Worm (Caenorhabditis elegans) whole organism, L4 larva: Measurements from ENCODE around the gene T26A8.3.

ENCODE experiments used
- F10B5.3 ChIP-seq: sonication (generic microtip); optimal IDR thresholded peaks from 2 replicates; lab custom pipeline; 2016; ENCODE audit warnings: mild to moderate bottlenecking, missing genetic modification characterization, missing compliant biosample characterization
- F26F4.8 ChIP-seq: fragments of 200-800 bp; sonication (Bioruptor generic); conservative IDR thresholded peaks from 2 replicates; pipeline ENCODE4 v1.3.6; 2022; ENCODE audit warnings: missing genetic modification characterization, missing compliant biosample characterization
- F37D6.2 ChIP-seq: sonication (generic microtip); optimal IDR thresholded peaks from 2 replicates; lab custom pipeline; 2016; ENCODE audit warnings: mild to moderate bottlenecking, missing genetic modification characterization, missing compliant biosample characterization
- T20F7.1 ChIP-seq: fragments of 200-800 bp; sonication (Bioruptor generic); optimal IDR thresholded peaks from 2 replicates; lab custom pipeline; 2018; ENCODE audit warnings: mild to moderate bottlenecking, missing genetic modification characterization, missing compliant biosample characterization
- T26A8.4 ChIP-seq: fragments of 200-800 bp; sonication (Bioruptor generic); IDR thresholded peaks from 2 replicates; pipeline ENCODE4 v1.3.6; 2022; ENCODE audit warnings: missing genetic modification characterization, missing compliant biosample characterization
- Y105C5A.15 ChIP-seq: fragments of 200-800 bp; sonication (Bioruptor generic); IDR thresholded peaks from 2 replicates; pipeline ENCODE4 v1.3.6; 2022; ENCODE audit warnings: missing genetic modification characterization, missing compliant biosample characterization
- ZK546.5 ChIP-seq, 2 experiments: sonication (generic microtip); optimal IDR thresholded peaks; 2 replicates each; lab custom pipeline; 2017; ENCODE audit warnings: missing biosample characterization in 2 of 2, missing genetic modification characterization in 2 of 2
- aha-1 ChIP-seq: fragments of 150-350 bp; peaks from one replicate; lab custom pipeline; 2014; ENCODE audit warnings: missing biosample characterization, missing genetic modification characterization
- aly-2 ChIP-seq: sonication (generic microtip); optimal IDR thresholded peaks from 2 replicates; lab custom pipeline; 2018; ENCODE audit warnings: missing biosample characterization, missing genetic modification characterization
- arid-1 ChIP-seq: fragments of 200-800 bp; sonication (Bioruptor generic); conservative IDR thresholded peaks from 2 replicates; pipeline ENCODE4 v1.3.6; 2022; ENCODE audit warnings: missing genetic modification reagents, missing genetic modification characterization, missing compliant biosample characterization
- ceh-20 ChIP-seq: fragments of 200-800 bp; sonication (Bioruptor generic); IDR thresholded peaks from 2 replicates; pipeline ENCODE4 v1.3.6; 2022; ENCODE audit warnings: missing genetic modification reagents, missing genetic modification characterization, missing compliant biosample characterization
- ceh-32 ChIP-seq: sonication (generic microtip); optimal IDR thresholded peaks from 2 replicates; lab custom pipeline; 2016; ENCODE audit warnings: mild to moderate bottlenecking, missing genetic modification characterization, missing compliant biosample characterization; ENCODE audit not compliant: poor library complexity
- ceh-44 ChIP-seq: fragments of 200-800 bp; sonication (Bioruptor generic); IDR thresholded peaks from 2 replicates; pipeline ENCODE4 v1.3.6; 2022; ENCODE audit warnings: missing genetic modification reagents, missing genetic modification characterization, missing compliant biosample characterization
- ceh-62 ChIP-seq: sonication (generic microtip); optimal IDR thresholded peaks from 2 replicates; lab custom pipeline; 2017; ENCODE audit warnings: missing biosample characterization, missing genetic modification characterization
- cey-2 ChIP-seq: sonication (generic microtip); optimal IDR thresholded peaks from 3 replicates; lab custom pipeline; 2017; ENCODE audit warnings: missing genetic modification characterization, mild to moderate bottlenecking, missing compliant biosample characterization, antibody characterized with exemption, borderline replicate concordance; ENCODE audit not compliant: insufficient read depth
- ctbp-1 ChIP-seq: fragments of 200-800 bp; sonication (Bioruptor generic); IDR thresholded peaks from 2 replicates; pipeline ENCODE4 v1.3.6; 2022; ENCODE audit warnings: missing genetic modification reagents, missing genetic modification characterization, missing compliant biosample characterization
- daf-16 ChIP-seq, 3 experiments: sonication (generic microtip); optimal IDR thresholded peaks; 2 replicates each; lab custom pipeline; 2016 to 2017; ENCODE audit warnings: missing genetic modification characterization in 3 of 3, missing genetic modification reagents in 3 of 3, mild to moderate bottlenecking in 2 of 3, missing compliant biosample characterization in 2 of 3, missing biosample characterization in 1 of 3, moderate library complexity in 1 of 3
- dmd-6 ChIP-seq: fragments of 200-800 bp; sonication (Bioruptor generic); IDR thresholded peaks from 2 replicates; pipeline ENCODE4 v1.3.6; 2022; ENCODE audit warnings: missing genetic modification reagents, missing genetic modification characterization, missing compliant biosample characterization
- dve-1 ChIP-seq: sonication (generic microtip); optimal IDR thresholded peaks from 2 replicates; lab custom pipeline; 2017; ENCODE audit warnings: antibody characterized with exemption, mild to moderate bottlenecking, missing genetic modification characterization, missing compliant biosample characterization; ENCODE audit not compliant: insufficient read depth
- hlh-30 ChIP-seq: sonication (generic microtip); optimal IDR thresholded peaks from 2 replicates; lab custom pipeline; 2017; ENCODE audit warnings: antibody characterized with exemption, mild to moderate bottlenecking, missing genetic modification characterization, missing compliant biosample characterization; ENCODE audit not compliant: insufficient read depth
- lim-7 ChIP-seq: fragments of 200-800 bp; sonication (Bioruptor generic); IDR thresholded peaks from 2 replicates; pipeline ENCODE4 v1.3.6; 2022; ENCODE audit warnings: missing genetic modification characterization, missing compliant biosample characterization
- lin-13 ChIP-seq: fragments of 150-350 bp; optimal IDR thresholded peaks from 2 replicates; lab custom pipeline; 2014; ENCODE audit warnings: missing biosample characterization, missing genetic modification reagents, missing genetic modification characterization
- lin-29 ChIP-seq: fragments of 200-800 bp; sonication (Bioruptor generic); IDR thresholded peaks from 2 replicates; pipeline ENCODE4 v1.3.6; 2022; ENCODE audit warnings: missing genetic modification reagents, missing genetic modification characterization, missing compliant biosample characterization
- lin-38 ChIP-seq: fragments of 200-800 bp; sonication (Bioruptor generic); IDR thresholded peaks from 2 replicates; pipeline ENCODE4 v1.3.6; 2022; ENCODE audit warnings: missing genetic modification reagents, missing genetic modification characterization, missing compliant biosample characterization
- lir-3 ChIP-seq: sonication (generic microtip); optimal IDR thresholded peaks from 2 replicates; lab custom pipeline; 2016; ENCODE audit warnings: mild to moderate bottlenecking, missing genetic modification characterization, missing compliant biosample characterization
- lsy-2 ChIP-seq, 2 experiments: fragments of 150-350 bp in 1 of 2; sonication (generic microtip) in 1 of 2; optimal IDR thresholded peaks; 2 replicates each; lab custom pipeline; 2014 to 2017; ENCODE audit warnings: missing biosample characterization in 2 of 2, missing genetic modification characterization in 2 of 2
- madf-5 ChIP-seq, 2 experiments: fragments of 200-800 bp; sonication (Bioruptor generic); IDR thresholded peaks; 2 replicates each; pipeline ENCODE4 v1.3.6; 2022; ENCODE audit warnings: missing compliant biosample characterization in 2 of 2, missing genetic modification characterization in 2 of 2
- mdt-29 ChIP-seq: fragments of 200-800 bp; sonication (Bioruptor generic); IDR thresholded peaks from 2 replicates; pipeline ENCODE4 v1.3.6; 2022; ENCODE audit warnings: missing genetic modification reagents, missing genetic modification characterization, missing compliant biosample characterization
- mep-1 ChIP-seq: fragments of 150-350 bp; sonication (generic microtip); optimal IDR thresholded peaks from 3 replicates; lab custom pipeline; 2014; ENCODE audit warnings: missing biosample characterization, missing genetic modification characterization
- mes-2 ChIP-seq: sonication (generic microtip); optimal IDR thresholded peaks from 2 replicates; lab custom pipeline; 2016; ENCODE audit warnings: missing genotype, mild to moderate bottlenecking, missing genetic modification characterization, missing compliant biosample characterization; ENCODE audit not compliant: poor library complexity, severe bottlenecking
- mxl-2 ChIP-seq: fragments of 200-800 bp; sonication (Bioruptor generic); conservative IDR thresholded peaks from 2 replicates; pipeline ENCODE4 v1.3.6; 2022; ENCODE audit warnings: missing genetic modification reagents, missing genetic modification characterization, missing compliant biosample characterization
- nhr-10 ChIP-seq: fragments of 150-350 bp; optimal IDR thresholded peaks from 2 replicates; lab custom pipeline; 2014; ENCODE audit warnings: missing biosample characterization, missing genetic modification characterization
- nhr-102 ChIP-seq: sonication (generic microtip); optimal IDR thresholded peaks from 2 replicates; lab custom pipeline; 2016; ENCODE audit warnings: mild to moderate bottlenecking, missing genetic modification characterization, moderate library complexity, missing compliant biosample characterization
- nhr-11 ChIP-seq: fragments of 150-350 bp; optimal IDR thresholded peaks from 2 replicates; lab custom pipeline; 2014; ENCODE audit warnings: missing biosample characterization, missing genetic modification characterization
- nhr-237 ChIP-seq: sonication (generic microtip); optimal IDR thresholded peaks from 2 replicates; lab custom pipeline; 2017; ENCODE audit warnings: missing biosample characterization, missing genetic modification characterization
- nhr-41 ChIP-seq: fragments of 200-800 bp; sonication (Bioruptor generic); IDR thresholded peaks from 2 replicates; pipeline ENCODE4 v1.3.6; 2022; ENCODE audit warnings: missing genetic modification reagents, missing genetic modification characterization, missing compliant biosample characterization
- nhr-48 ChIP-seq: sonication (generic microtip); optimal IDR thresholded peaks from 2 replicates; lab custom pipeline; 2016; ENCODE audit warnings: mild to moderate bottlenecking, missing genetic modification characterization, missing compliant biosample characterization
- nhr-76 ChIP-seq: fragments of 150-350 bp; optimal IDR thresholded peaks from 2 replicates; lab custom pipeline; 2014; ENCODE audit warnings: missing biosample characterization, missing genetic modification characterization
- nhr-77 ChIP-seq: fragments of 150-350 bp; optimal IDR thresholded peaks from 2 replicates; lab custom pipeline; 2014; ENCODE audit warnings: missing biosample characterization, missing genetic modification characterization
- pha-4 ChIP-seq, 2 experiments: fragments of 150-350 bp in 1 of 2; fragments of 200-800 bp in 1 of 2; sonication (Bioruptor generic) in 1 of 2; IDR thresholded peaks in 1 of 2; optimal IDR thresholded peaks in 1 of 2; 2 replicates each; pipeline versions ENCODE4 v1.3.6 to Lab custom; 2014 to 2022; ENCODE audit warnings: missing genetic modification characterization in 2 of 2, missing genetic modification reagents in 2 of 2, missing biosample characterization in 1 of 2, missing compliant biosample characterization in 1 of 2
- php-3 ChIP-seq: fragments of 200-800 bp; sonication (Bioruptor generic); IDR thresholded peaks from 2 replicates; pipeline ENCODE4 v1.3.6; 2022; ENCODE audit warnings: missing genetic modification reagents, missing genetic modification characterization, missing compliant biosample characterization
- pqm-1 ChIP-seq: sonication (generic microtip); optimal IDR thresholded peaks from 2 replicates; lab custom pipeline; 2017; ENCODE audit warnings: missing biosample characterization, missing genetic modification characterization
- snpc-4 ChIP-seq: fragments of 150-350 bp; optimal IDR thresholded peaks from 2 replicates; lab custom pipeline; 2014; ENCODE audit warnings: missing biosample characterization, missing genetic modification characterization
- unc-39 ChIP-seq: sonication (generic microtip); optimal IDR thresholded peaks from 2 replicates; lab custom pipeline; 2017; ENCODE audit warnings: missing biosample characterization, missing genetic modification characterization
- unc-62 ChIP-seq, 3 experiments: fragments of 150-350 bp in 1 of 3; sonication (generic microtip); optimal IDR thresholded peaks in 2 of 3; peaks in 1 of 3; 1 replicate in 1 of 3; 2 replicates in 2 of 3; lab custom pipeline; 2014 to 2017; ENCODE audit warnings: missing biosample characterization in 3 of 3, missing genetic modification characterization in 3 of 3, missing genetic modification reagents in 3 of 3, missing genotype in 1 of 3
- zag-1 ChIP-seq: fragments of 150-350 bp; optimal IDR thresholded peaks from 2 replicates; lab custom pipeline; 2014; ENCODE audit warnings: missing biosample characterization, missing genetic modification characterization
- zip-11 ChIP-seq: fragments of 200-800 bp; sonication (Bioruptor generic); IDR thresholded peaks from 2 replicates; pipeline ENCODE4 v1.3.6; 2022; ENCODE audit warnings: missing genetic modification characterization, missing compliant biosample characterization
- ztf-7 ChIP-seq: fragments of 150-350 bp; optimal IDR thresholded peaks from 2 replicates; lab custom pipeline; 2014; ENCODE audit warnings: missing biosample characterization, missing genetic modification characterization

The T26A8.3 gene

DNA sequence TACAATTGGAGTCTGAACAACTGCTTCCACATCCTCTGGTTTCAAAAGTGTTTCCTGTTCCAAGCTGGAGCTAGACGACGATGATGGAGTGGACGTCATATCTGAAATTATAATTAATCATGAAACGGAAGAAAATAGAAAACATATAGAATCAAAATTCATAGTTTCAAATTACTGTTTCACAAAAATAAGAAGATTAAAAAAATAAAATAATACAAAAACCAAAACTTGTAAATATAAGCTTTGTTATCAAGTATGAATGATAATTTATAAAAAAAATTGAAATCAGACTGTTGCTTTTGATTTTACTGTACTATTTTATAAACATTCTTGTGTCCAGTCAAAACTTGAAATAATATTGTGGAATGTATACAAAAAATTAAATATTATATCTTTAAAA lies 37.3 kb upstream of the T26A8.3 start, which contains the start of gene str-176:
Gene str-176, minus strand, starts transcription at position 101 of the 400 bp plus-strand sequence.
- TF ChIP-seq unc-39 (tag; lab: Kevin White, UChicago) (no peak), ztf-7 (tag; lab: Kevin White, UChicago) (no peak), aha-1 (tag; lab: Kevin White, UChicago) (no peak), lin-29 (GFP tag; lab: Robert Waterston, UW) (no peak), lim-7 (GFP tag; lab: Robert Waterston, UW) (no peak)

ce11 chrIV:8463069-8463468 lies 36.6 kb upstream of the T26A8.3 start:
- TF ChIP-seq nhr-48 (tag; lab: Kevin White, UChicago) (no peak), nhr-76 (tag; lab: Kevin White, UChicago) (no peak), aly-2 (tag; lab: Kevin White, UChicago) (no peak), mep-1 (tag; lab: Kevin White, UChicago) (no peak), mdt-29 (GFP tag; lab: Robert Waterston, UW) (no peak), nhr-11 (no peak), nhr-77 (tag; lab: Kevin White, UChicago) (no peak), lin-38 (GFP tag; lab: Robert Waterston, UW) (no peak), ceh-32 (no peak), lsy-2 (tag; optimal IDR thresholded peaks at IDR 0.05; lab: Kevin White, UChicago) (no peak), snpc-4 (no peak), lin-13 (GFP tag; lab: Kevin White, UChicago) (no peak), unc-62 (GFP tag; optimal IDR thresholded peaks at IDR 0.05 in 1 of 2; lab: Kevin White, UChicago) (peak in 1 of 2 experiments; percentile 100), unc-62 (tag; optimal IDR thresholded peaks at IDR 0.05; lab: Kevin White, UChicago) (no peak), F37D6.2 (no peak), nhr-102 (tag; lab: Kevin White, UChicago) (no peak), madf-5 (GFP tag; IDR thresholded peaks at IDR 0.05; lab: Robert Waterston, UW) (no peak), T20F7.1 (GFP tag; lab: Kevin White, UChicago) (no peak), dmd-6 (GFP tag; lab: Robert Waterston, UW) (0 out of 2 replicates have a peak, but pooled peaks have one; percentile 9), lir-3 (no peak), hlh-30 (tag; lab: Kevin White, UChicago) (peak; percentile 58), mes-2 (tag; lab: Kevin White, UChicago) (no peak), php-3 (GFP tag; lab: Robert Waterston, UW) (no peak), F10B5.3 (no peak), dve-1 (tag; lab: Kevin White, UChicago) (no peak), zip-11 (GFP tag; lab: Robert Waterston, UW) (no peak), nhr-237 (tag; lab: Kevin White, UChicago) (no peak), aha-1 (tag; lab: Kevin White, UChicago) (peak; percentile 39), mxl-2 (no peak), zag-1 (tag; lab: Kevin White, UChicago) (no peak), nhr-10 (tag; lab: Kevin White, UChicago) (no peak), T26A8.4 (GFP tag; lab: Robert Waterston, UW) (no peak), ceh-62 (tag; lab: Kevin White, UChicago) (no peak), F26F4.8 (GFP tag; lab: Robert Waterston, UW) (no peak), daf-16 (GFP tag; optimal IDR thresholded peaks at IDR 0.05; lab: Kevin White, UChicago) (no peak), daf-16 (tag; optimal IDR thresholded peaks at IDR 0.05; lab: Kevin White, UChicago) (no peak), Y105C5A.15 (GFP tag; lab: Robert Waterston, UW) (no peak), nhr-41 (GFP tag; lab: Robert Waterston, UW) (no peak), pha-4 (GFP tag; IDR thresholded peaks at IDR 0.05; lab: Robert Waterston, UW) (no peak), pha-4 (tag; optimal IDR thresholded peaks at IDR 0.05; lab: Kevin White, UChicago) (no peak), pqm-1 (tag; lab: Kevin White, UChicago) (no peak), ceh-44 (no peak), arid-1 (no peak), ctbp-1 (no peak), ceh-20 (peak; percentile 60; the same call in 1 of the 2 replicates), ZK546.5 (tag; optimal IDR thresholded peaks at IDR 0.05; lab: Kevin White, UChicago) (no peak), cey-2 (tag; lab: Kevin White, UChicago) (no peak), ztf-7 (tag; lab: Kevin White, UChicago) (no peak), lim-7 (GFP tag; lab: Robert Waterston, UW) (no peak)
